Worm (Caenorhabditis elegans) whole organism, L1 larva: ENCODE data around the gene cnnm-2.

Source experiments
- C34B4.2 ChIP-seq: sonication (generic microtip); optimal IDR thresholded peaks from 2 replicates; lab custom pipeline; 2017; ENCODE audit warnings: mild to moderate bottlenecking, missing genetic modification characterization, missing compliant biosample characterization
- aly-2 ChIP-seq: fragments of 150-350 bp; optimal IDR thresholded peaks from 2 replicates; lab custom pipeline; 2014; ENCODE audit warnings: missing biosample characterization, missing genetic modification characterization
- dpl-1 ChIP-seq, 3 experiments: fragments of 150-350 bp in 2 of 3; sonication (generic microtip) in 1 of 3; optimal IDR thresholded peaks; 2 replicates each; lab custom pipeline; 2014 to 2017; ENCODE audit warnings: missing biosample characterization in 3 of 3, missing genetic modification characterization in 3 of 3, missing genetic modification reagents in 3 of 3
- lin-39 ChIP-seq: fragments of 150-350 bp; optimal IDR thresholded peaks from 2 replicates; lab custom pipeline; 2014; ENCODE audit warnings: missing biosample characterization, missing genetic modification reagents, missing genetic modification characterization
- mdl-1 ChIP-seq, 2 experiments: fragments of 150-350 bp; optimal IDR thresholded peaks; 2 replicates each; lab custom pipeline; 2014 to 2017; ENCODE audit warnings: missing biosample characterization in 2 of 2, missing genetic modification characterization in 2 of 2, inconsistent platforms in 1 of 2
- mep-1 ChIP-seq: fragments of 150-350 bp; optimal IDR thresholded peaks from 2 replicates; lab custom pipeline; 2014; ENCODE audit warnings: missing biosample characterization, missing genetic modification characterization
- nhr-237 ChIP-seq: fragments of 150-350 bp; optimal IDR thresholded peaks from 2 replicates; lab custom pipeline; 2014; ENCODE audit warnings: missing biosample characterization, missing genetic modification characterization
- nhr-28 ChIP-seq: fragments of 150-350 bp; optimal IDR thresholded peaks from 2 replicates; lab custom pipeline; 2014; ENCODE audit warnings: missing biosample characterization, missing genetic modification characterization
- nhr-77 ChIP-seq: fragments of 150-350 bp; optimal IDR thresholded peaks from 2 replicates; lab custom pipeline; 2014; ENCODE audit warnings: missing biosample characterization, missing genetic modification characterization
- pax-3 ChIP-seq: fragments of 200-800 bp; sonication (Bioruptor generic); optimal IDR thresholded peaks from 2 replicates; lab custom pipeline; 2018; ENCODE audit warnings: mild to moderate bottlenecking, missing genetic modification characterization, moderate library complexity, missing compliant biosample characterization
- pqm-1 ChIP-seq: sonication (generic microtip); optimal IDR thresholded peaks from 3 replicates; lab custom pipeline; 2017; ENCODE audit warnings: missing biosample characterization, missing genetic modification characterization
- unc-130 ChIP-seq: fragments of 150-350 bp; optimal IDR thresholded peaks from 2 replicates; lab custom pipeline; 2017; ENCODE audit warnings: missing biosample characterization, missing genetic modification characterization, inconsistent platforms
- unc-62 ChIP-seq: fragments of 150-350 bp; optimal IDR thresholded peaks from 2 replicates; lab custom pipeline; 2014; ENCODE audit warnings: missing biosample characterization, missing genetic modification reagents, missing genetic modification characterization

- peak in 1 of 3 experiments; percentile 48 for TF ChIP-seq dpl-1 (GFP tag; optimal IDR thresholded peaks at IDR 0.05; lab: Kevin White, UChicago)
- TF ChIP-seq unc-62, result no peak
- no peak for TF ChIP-seq nhr-28 (tag; lab: Kevin White, UChicago)
- TF ChIP-seq pax-3 (tag; lab: Kevin White, UChicago), result no peak
- no peak for TF ChIP-seq unc-130 (tag; lab: Kevin White, UChicago)
- TF ChIP-seq nhr-77 (tag; lab: Kevin White, UChicago), result no peak
- TF ChIP-seq mdl-1 (tag; optimal IDR thresholded peaks at IDR 0.05; lab: Kevin White, UChicago), result peak in 1 of 2 experiments; percentile 37
- TF ChIP-seq lin-39 (tag; lab: Kevin White, UChicago), result no peak
- no peak for TF ChIP-seq aly-2 (tag; lab: Kevin White, UChicago)
- no peak for TF ChIP-seq mep-1 (tag; lab: Kevin White, UChicago)
- TF ChIP-seq C34B4.2 (tag; lab: Kevin White, UChicago), result no peak
- no peak for TF ChIP-seq pqm-1 (tag; lab: Kevin White, UChicago)
- TF ChIP-seq nhr-237, result no peak
These were observed 20.1 kb upstream of the cnnm-2 start, which contains the start of gene chup-1 for ce11 chrX:8791821-8792220.
